Worm (Caenorhabditis elegans) whole organism, L3 larva: ENCODE data around the gene Y46E12A.5.

Experiments used
- aly-2 ChIP-seq: fragments of 150-350 bp; optimal IDR thresholded peaks from 2 replicates; lab custom pipeline; 2014; ENCODE audit warnings: missing biosample characterization, missing genetic modification characterization
- ceh-28 ChIP-seq: fragments of 150-350 bp; optimal IDR thresholded peaks from 2 replicates; lab custom pipeline; 2014; ENCODE audit warnings: missing biosample characterization, missing genetic modification reagents, missing genetic modification characterization
- nhr-11 ChIP-seq: fragments of 150-350 bp; optimal IDR thresholded peaks from 2 replicates; lab custom pipeline; 2014; ENCODE audit warnings: missing biosample characterization, missing genetic modification characterization
- nhr-28 ChIP-seq: fragments of 150-350 bp; optimal IDR thresholded peaks from 2 replicates; lab custom pipeline; 2014; ENCODE audit warnings: missing biosample characterization, missing genetic modification characterization
- pqm-1 ChIP-seq: fragments of 150-350 bp; optimal IDR thresholded peaks from 2 replicates; lab custom pipeline; 2017; ENCODE audit warnings: missing biosample characterization, missing genetic modification characterization, inconsistent platforms
- snpc-4 ChIP-seq: fragments of 150-350 bp; optimal IDR thresholded peaks from 2 replicates; lab custom pipeline; 2014; ENCODE audit warnings: missing biosample characterization, missing genetic modification characterization
- unc-62 ChIP-seq: fragments of 150-350 bp; sonication (generic microtip); optimal IDR thresholded peaks from 4 replicates; lab custom pipeline; 2014; ENCODE audit warnings: missing biosample characterization, missing genetic modification reagents, missing genetic modification characterization
- ztf-4 ChIP-seq: fragments of 150-350 bp; optimal IDR thresholded peaks from 2 replicates; lab custom pipeline; 2014; ENCODE audit warnings: missing biosample characterization, missing genetic modification characterization

- TF ChIP-seq ceh-28 (tag; lab: Kevin White, UChicago), result no peak
- TF ChIP-seq nhr-28 (tag; lab: Kevin White, UChicago), result no peak
- no peak for TF ChIP-seq pqm-1 (tag; lab: Kevin White, UChicago)
- TF ChIP-seq snpc-4, result no peak
- no peak for TF ChIP-seq nhr-11
- no peak for TF ChIP-seq aly-2 (tag; lab: Kevin White, UChicago)
- TF ChIP-seq unc-62 (GFP tag; lab: Kevin White, UChicago), result no peak
- no peak for TF ChIP-seq ztf-4 (tag; lab: Kevin White, UChicago)
These were observed 40.3 kb downstream of the Y46E12A.5 start for ce11 chrIII:1717772-1718171.
